Worm (Caenorhabditis elegans) whole organism, L2 larva: ENCODE results near the gene C37C3.10.

Experiments
- F13H6.1 ChIP-seq: sonication (generic microtip); optimal IDR thresholded peaks from 2 replicates; lab custom pipeline; 2016; ENCODE audit warnings: missing genetic modification characterization, missing compliant biosample characterization
- R02D3.7 ChIP-seq: fragments of 150-350 bp; optimal IDR thresholded peaks from 2 replicates; lab custom pipeline; 2014; ENCODE audit warnings: missing biosample characterization, missing genetic modification characterization
- Y55F3AM.14 ChIP-seq: fragments of 200-800 bp; sonication (Bioruptor generic); optimal IDR thresholded peaks from 2 replicates; lab custom pipeline; 2018; ENCODE audit warnings: mild to moderate bottlenecking, missing genetic modification characterization, missing compliant biosample characterization
- ZK546.5 ChIP-seq: sonication (generic microtip); optimal IDR thresholded peaks from 2 replicates; lab custom pipeline; 2017; ENCODE audit warnings: missing biosample characterization, missing genetic modification characterization
- alr-1 ChIP-seq: fragments of 150-350 bp; optimal IDR thresholded peaks from 2 replicates; lab custom pipeline; 2014; ENCODE audit warnings: missing biosample characterization, missing genetic modification characterization
- ama-1 ChIP-seq: fragments of 150-350 bp; optimal IDR thresholded peaks from 2 replicates; lab custom pipeline; 2018; ENCODE audit warnings: inconsistent platforms
- blmp-1 ChIP-seq: sonication (generic microtip); optimal IDR thresholded peaks from 2 replicates; lab custom pipeline; 2017; ENCODE audit warnings: missing genetic modification characterization, mild to moderate bottlenecking, missing compliant biosample characterization, antibody characterized with exemption, moderate library complexity; ENCODE audit not compliant: insufficient read depth
- ceh-16 ChIP-seq: fragments of 150-350 bp; optimal IDR thresholded peaks from 2 replicates; lab custom pipeline; 2014; ENCODE audit warnings: missing biosample characterization, missing genetic modification characterization
- ceh-82 ChIP-seq: fragments of 150-350 bp; optimal IDR thresholded peaks from 2 replicates; lab custom pipeline; 2014; ENCODE audit warnings: missing biosample characterization, missing genetic modification characterization
- crh-2 ChIP-seq: sonication (generic microtip); optimal IDR thresholded peaks from 2 replicates; lab custom pipeline; 2017; ENCODE audit warnings: missing biosample characterization, missing genetic modification characterization
- dmd-4 ChIP-seq: sonication (generic microtip); optimal IDR thresholded peaks from 2 replicates; lab custom pipeline; 2017; ENCODE audit warnings: missing biosample characterization, missing genetic modification characterization
- egl-27 ChIP-seq: sonication (generic microtip); optimal IDR thresholded peaks from 3 replicates; lab custom pipeline; 2017; ENCODE audit warnings: missing biosample characterization, missing genetic modification reagents, missing genetic modification characterization
- elt-3 ChIP-seq: sonication (generic microtip); optimal IDR thresholded peaks from 2 replicates; lab custom pipeline; 2017; ENCODE audit warnings: missing biosample characterization, missing genetic modification characterization
- fos-1 ChIP-seq: fragments of 150-350 bp; optimal IDR thresholded peaks from 2 replicates; lab custom pipeline; 2014; ENCODE audit warnings: missing biosample characterization, missing genetic modification characterization
- gmeb-1 ChIP-seq: fragments of 150-350 bp; optimal IDR thresholded peaks from 2 replicates; lab custom pipeline; 2014; ENCODE audit warnings: missing biosample characterization, missing genetic modification characterization
- lin-13 ChIP-seq: fragments of 150-350 bp; optimal IDR thresholded peaks from 2 replicates; lab custom pipeline; 2014; ENCODE audit warnings: missing biosample characterization, missing genetic modification reagents, missing genetic modification characterization
- lsy-2 ChIP-seq, 2 experiments: fragments of 150-350 bp in 1 of 2; sonication (generic microtip) in 1 of 2; optimal IDR thresholded peaks; 2 replicates each; lab custom pipeline; 2014 to 2017; ENCODE audit warnings: missing biosample characterization in 2 of 2, missing genetic modification characterization in 2 of 2
- mab-5 ChIP-seq: fragments of 150-350 bp; optimal IDR thresholded peaks from 2 replicates; lab custom pipeline; 2014; ENCODE audit warnings: missing biosample characterization, missing genetic modification characterization
- mbf-1 ChIP-seq: sonication (generic microtip); optimal IDR thresholded peaks from 2 replicates; lab custom pipeline; 2017; ENCODE audit warnings: missing biosample characterization, missing genetic modification characterization
- mdl-1 ChIP-seq, 2 experiments: fragments of 150-350 bp in 1 of 2; sonication (generic microtip) in 1 of 2; optimal IDR thresholded peaks; 2 replicates each; lab custom pipeline; 2017; ENCODE audit warnings: missing biosample characterization in 2 of 2, missing genetic modification characterization in 2 of 2
- nhr-10 ChIP-seq: sonication (generic microtip); optimal IDR thresholded peaks from 2 replicates; lab custom pipeline; 2017; ENCODE audit warnings: missing biosample characterization, missing genetic modification characterization
- nhr-11 ChIP-seq: fragments of 150-350 bp; optimal IDR thresholded peaks from 2 replicates; lab custom pipeline; 2014; ENCODE audit warnings: missing biosample characterization, missing genetic modification characterization
- nhr-129 ChIP-seq: fragments of 150-350 bp; optimal IDR thresholded peaks from 2 replicates; lab custom pipeline; 2014; ENCODE audit warnings: missing biosample characterization, missing genetic modification characterization
- nhr-21 ChIP-seq: fragments of 150-350 bp; optimal IDR thresholded peaks from 2 replicates; lab custom pipeline; 2014; ENCODE audit warnings: missing biosample characterization, missing genetic modification characterization
- nhr-23 ChIP-seq: fragments of 150-350 bp; optimal IDR thresholded peaks from 2 replicates; lab custom pipeline; 2014; ENCODE audit warnings: missing biosample characterization, missing genetic modification reagents, missing genetic modification characterization
- nhr-237 ChIP-seq: fragments of 150-350 bp; optimal IDR thresholded peaks from 2 replicates; lab custom pipeline; 2014; ENCODE audit warnings: missing biosample characterization, missing genetic modification characterization
- nhr-25 ChIP-seq: fragments of 150-350 bp; sonication (generic microtip); optimal IDR thresholded peaks from 3 replicates; lab custom pipeline; 2014; ENCODE audit warnings: missing biosample characterization, missing genetic modification characterization
- nhr-6 ChIP-seq: fragments of 150-350 bp; optimal IDR thresholded peaks from 2 replicates; lab custom pipeline; 2014; ENCODE audit warnings: missing biosample characterization, missing genetic modification characterization
- nhr-77 ChIP-seq: fragments of 150-350 bp; optimal IDR thresholded peaks from 2 replicates; lab custom pipeline; 2014; ENCODE audit warnings: missing biosample characterization, missing genetic modification characterization
- peb-1 ChIP-seq: fragments of 150-350 bp; optimal IDR thresholded peaks from 2 replicates; lab custom pipeline; 2014; ENCODE audit warnings: missing biosample characterization, missing genetic modification characterization
- skn-1 ChIP-seq: sonication (generic microtip); optimal IDR thresholded peaks from 2 replicates; lab custom pipeline; 2017; ENCODE audit warnings: missing biosample characterization, missing genetic modification characterization
- sma-3 ChIP-seq: sonication (generic microtip); optimal IDR thresholded peaks from 2 replicates; lab custom pipeline; 2016; ENCODE audit warnings: missing genetic modification reagents, missing genetic modification characterization, missing compliant biosample characterization
- sma-9 ChIP-seq, 2 experiments: fragments of 150-350 bp in 1 of 2; sonication (generic microtip) in 1 of 2; optimal IDR thresholded peaks; 2 replicates each; lab custom pipeline; 2014 to 2016; ENCODE audit warnings: missing genetic modification characterization in 2 of 2, mild to moderate bottlenecking in 1 of 2, missing biosample characterization in 1 of 2, missing compliant biosample characterization in 1 of 2, missing genetic modification reagents in 1 of 2, moderate library complexity in 1 of 2
- snpc-4 ChIP-seq: fragments of 150-350 bp; optimal IDR thresholded peaks from 2 replicates; lab custom pipeline; 2014; ENCODE audit warnings: missing biosample characterization, missing genetic modification characterization
- unc-39 ChIP-seq: fragments of 150-350 bp; optimal IDR thresholded peaks from 2 replicates; lab custom pipeline; 2014; ENCODE audit warnings: missing biosample characterization, missing genetic modification characterization
- unc-55 ChIP-seq: fragments of 150-350 bp; sonication (generic microtip); optimal IDR thresholded peaks from 3 replicates; lab custom pipeline; 2014; ENCODE audit warnings: missing biosample characterization, missing genetic modification reagents, missing genetic modification characterization
- unc-62 ChIP-seq: fragments of 150-350 bp; optimal IDR thresholded peaks from 2 replicates; lab custom pipeline; 2014; ENCODE audit warnings: missing biosample characterization, missing genetic modification reagents, missing genetic modification characterization
- ztf-11 ChIP-seq: sonication (generic microtip); optimal IDR thresholded peaks from 2 replicates; lab custom pipeline; 2017; ENCODE audit warnings: missing biosample characterization, missing genetic modification characterization
- ztf-4 ChIP-seq: fragments of 150-350 bp; optimal IDR thresholded peaks from 2 replicates; lab custom pipeline; 2014; ENCODE audit warnings: missing biosample characterization, missing genetic modification characterization

The C37C3.10 gene

ce11 chrV:7842228-7842627 is 20.6 kb downstream of the C37C3.10 start, which contains the start of gene grd-8:
Gene grd-8 (plus strand): TSS chrV:7842528.
- TF ChIP-seq nhr-10 (no peak), blmp-1 (tag; lab: Kevin White, UChicago) (no peak), elt-3 (tag; lab: Kevin White, UChicago) (no peak), peb-1 (no peak), gmeb-1 (tag; lab: Kevin White, UChicago) (no peak), unc-62 (GFP tag; lab: Kevin White, UChicago) (no peak), lsy-2 (tag; optimal IDR thresholded peaks at IDR 0.05; lab: Kevin White, UChicago) (no peak), nhr-23 (tag; lab: Kevin White, UChicago) (no peak), ZK546.5 (no peak), mbf-1 (tag; lab: Kevin White, UChicago) (no peak), R02D3.7 (tag; lab: Kevin White, UChicago) (no peak), nhr-6 (tag; lab: Kevin White, UChicago) (no peak), ceh-82 (tag; lab: Kevin White, UChicago) (no peak), nhr-237 (no peak), dmd-4 (no peak), unc-55 (no peak), egl-27 (tag; lab: Kevin White, UChicago) (no peak), nhr-129 (tag; lab: Kevin White, UChicago) (no peak), mdl-1 (tag; optimal IDR thresholded peaks at IDR 0.05; lab: Kevin White, UChicago) (no peak)

ce11 chrV:7839485-7839884 is 23.4 kb downstream of the C37C3.10 start, which contains the start of gene C37C3.12:
Gene C37C3.12 (minus strand): TSS chrV:7839585.
- TF ChIP-seq crh-2 (tag; lab: Kevin White, UChicago) (no peak), nhr-10 (no peak), ztf-4 (tag; lab: Kevin White, UChicago) (no peak), nhr-11 (no peak), F13H6.1 (tag; lab: Kevin White, UChicago) (no peak), nhr-25 (tag; lab: Kevin White, UChicago) (no peak), ztf-11 (tag; lab: Kevin White, UChicago) (no peak), nhr-77 (tag; lab: Kevin White, UChicago) (no peak), ceh-82 (tag; lab: Kevin White, UChicago) (no peak), ZK546.5 (no peak), snpc-4 (no peak), blmp-1 (tag; lab: Kevin White, UChicago) (no peak)

DNA sequence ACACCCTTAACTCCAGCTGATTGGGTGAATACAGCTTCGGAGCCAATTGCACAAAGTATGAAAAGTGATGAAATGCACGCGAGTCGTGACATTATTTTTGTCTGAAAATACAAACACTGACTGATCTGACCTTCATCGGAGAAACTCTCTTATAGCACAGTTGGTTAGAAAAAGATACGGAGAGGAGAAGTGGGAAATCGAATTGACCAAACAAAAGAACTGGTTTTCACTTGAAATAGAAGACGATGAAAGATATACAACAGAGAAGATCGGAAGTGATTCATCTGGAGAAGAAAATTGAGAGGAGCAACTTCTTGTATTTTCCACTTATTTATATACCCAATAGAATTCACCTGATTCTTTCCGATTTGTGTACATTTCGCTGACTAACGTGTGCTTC is 25.1 kb downstream of the C37C3.10 start, which contains the start of gene ttr-33:
Gene ttr-33, minus strand, starts transcription at position 101 of the 400 bp plus-strand sequence.
- no peak for TF ChIP-seq mdl-1 (tag; optimal IDR thresholded peaks at IDR 0.05; lab: Kevin White, UChicago)
- TF ChIP-seq Y55F3AM.14 (GFP tag; lab: Kevin White, UChicago) = no peak
- TF ChIP-seq skn-1 = no peak
- no peak for TF ChIP-seq dmd-4
- no peak for TF ChIP-seq alr-1
- peak; percentile 12 for TF ChIP-seq fos-1
- no peak for TF ChIP-seq ceh-82 (tag; lab: Kevin White, UChicago)
- TF ChIP-seq lin-13 (GFP tag; lab: Kevin White, UChicago) = no peak
- TF ChIP-seq sma-3 = peak; percentile 12
- peak; percentile 22 for TF ChIP-seq sma-9 (GFP tag; optimal IDR thresholded peaks at IDR 0.05; lab: Kevin White, UChicago)
- TF ChIP-seq sma-9 (tag; optimal IDR thresholded peaks at IDR 0.05; lab: Kevin White, UChicago) = no peak
- TF ChIP-seq, all 48 proteins: peak for 3

DNA sequence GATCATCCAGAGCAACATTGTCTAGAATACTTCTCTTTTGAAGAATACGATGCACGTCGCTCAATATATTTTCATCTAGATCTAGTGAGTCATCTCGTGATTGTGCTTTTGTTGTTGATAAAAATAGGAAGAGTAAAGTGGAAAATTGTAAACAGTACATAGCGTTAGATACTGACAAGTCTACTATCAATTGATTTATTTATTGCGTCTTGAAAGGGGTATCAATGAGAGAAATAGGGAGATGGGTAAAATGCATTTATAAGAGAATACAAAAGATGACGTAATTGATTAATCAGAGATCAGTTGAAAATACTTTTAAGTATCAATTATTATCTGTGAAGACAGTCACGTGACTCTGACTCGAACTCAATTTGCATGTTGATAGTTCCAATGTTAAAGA is 26.0 kb downstream of the C37C3.10 start, which contains the start of gene txt-5:
Gene txt-5, minus strand, starts transcription at position 224 of the 400 bp plus-strand sequence.
- TF ChIP-seq sma-9 (GFP tag; optimal IDR thresholded peaks at IDR 0.05; lab: Kevin White, UChicago) (peak; percentile 19), sma-9 (tag; optimal IDR thresholded peaks at IDR 0.05; lab: Kevin White, UChicago) (no peak), nhr-11 (no peak), mab-5 (tag; lab: Kevin White, UChicago) (no peak), nhr-21 (peak; percentile 20), nhr-25 (tag; lab: Kevin White, UChicago) (peak; percentile 44), fos-1 (peak; percentile 28), unc-39 (tag; lab: Kevin White, UChicago) (no peak), ceh-82 (tag; lab: Kevin White, UChicago) (no peak), nhr-129 (tag; lab: Kevin White, UChicago) (peak; percentile 39), gmeb-1 (tag; lab: Kevin White, UChicago) (peak; percentile 29), ama-1 (lab: Kevin White, UChicago) (peak; percentile 26), ceh-16 (tag; lab: Kevin White, UChicago) (no peak), crh-2 (tag; lab: Kevin White, UChicago) (peak; percentile 53), sma-3 (peak; percentile 77), blmp-1 (tag; lab: Kevin White, UChicago) (no peak)
- TF ChIP-seq, all 48 proteins: peak for 9
